Fruit fly (Drosophila melanogaster): Measurements from ENCODE around the gene pll.

pll gene

DNA sequence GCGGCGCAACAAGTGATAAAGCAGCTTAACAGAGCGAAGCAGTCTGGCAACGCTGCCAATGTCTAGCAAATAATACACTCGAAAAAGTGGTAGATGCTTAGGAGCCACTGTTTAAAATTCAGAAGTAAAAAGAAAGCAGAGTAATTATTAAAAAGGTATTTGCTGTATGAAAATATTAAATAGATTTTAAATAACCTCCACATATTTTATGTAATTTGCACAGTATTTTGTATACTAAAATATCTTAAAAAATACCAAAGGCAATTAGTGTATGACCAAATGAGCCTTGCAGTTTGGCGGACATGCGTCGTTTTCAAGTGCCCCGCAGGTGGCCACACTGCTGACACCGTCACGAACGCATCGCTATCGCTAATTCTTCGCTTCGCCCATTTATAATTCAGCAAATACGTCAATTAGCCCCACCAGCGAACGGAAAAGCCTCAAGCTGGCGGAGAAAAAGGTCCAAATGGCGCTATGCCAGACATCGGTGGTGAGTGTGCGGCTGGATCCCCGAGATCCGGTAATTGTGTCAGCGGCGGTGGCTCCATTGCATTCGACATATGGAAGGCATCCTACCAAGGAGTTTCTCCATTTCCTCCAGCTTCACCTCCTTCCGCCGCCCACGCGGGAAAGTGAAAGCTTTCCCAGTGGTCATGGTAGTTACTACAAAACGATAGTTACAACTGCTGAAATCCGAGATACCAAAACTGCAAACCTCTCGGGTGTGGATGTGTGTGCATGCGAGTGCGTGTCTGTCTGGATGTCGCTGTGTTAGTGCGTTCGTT is at the start of gene pll (continued):
- TF ChIP-seq CG18619 (GFP tag; optimal IDR thresholded peaks at IDR 0.05) = peak; percentile 68
- TF ChIP-seq crp (GFP tag; optimal IDR thresholded peaks at IDR 0.05) = peak in 1 of 2 experiments; percentile 36
- TF ChIP-seq NC2α (GFP tag; optimal IDR thresholded peaks at IDR 0.05) = no peak
- TF ChIP-seq Dek (tag; optimal IDR thresholded peaks at IDR 0.05) = peak; percentile 78
- TF ChIP-seq amos (GFP tag; IDR thresholded peaks at IDR 0.05; ENCODE audit: partially characterized antibody) = peak; percentile 50; the same call in 1 of the 2 replicates
- TF ChIP-seq Ets97D (GFP tag; optimal IDR thresholded peaks at IDR 0.05) = peak; percentile 84
- TF ChIP-seq YL-1 (GFP tag; optimal IDR thresholded peaks at IDR 0.05) = peak; percentile 74
- TF ChIP-seq Rfx (GFP tag; IDR thresholded peaks at IDR 0.05) = peak; percentile 93
- TF ChIP-seq CG14050 (GFP tag; IDR thresholded peaks at IDR 0.05) = peak; percentile 68
- TF ChIP-seq CG10543 (GFP tag; optimal IDR thresholded peaks at IDR 0.05) = peak; percentile 41
- TF ChIP-seq Hmr (GFP tag; optimal IDR thresholded peaks at IDR 0.05) = peak; percentile 88
- TF ChIP-seq CG32532 (GFP tag; IDR thresholded peaks at IDR 0.05) = peak; percentile 93
- no peak for TF ChIP-seq cato (GFP tag; optimal IDR thresholded peaks at IDR 0.05; ENCODE audit: borderline replicate concordance)
- TF ChIP-seq al (GFP tag; IDR thresholded peaks at IDR 0.05) = peak; percentile 83
- TF ChIP-seq CG13424 (tag; optimal IDR thresholded peaks at IDR 0.05) = peak; percentile 84
- TF ChIP-seq odd (GFP tag; optimal IDR thresholded peaks at IDR 0.05) = no peak
- TF ChIP-seq croc (GFP tag; conservative IDR thresholded peaks at IDR 0.05) = peak; percentile 55
- peak; percentile 17 for TF ChIP-seq org-1 (GFP tag; optimal IDR thresholded peaks at IDR 0.05)
- TF ChIP-seq maf-S (GFP tag; optimal IDR thresholded peaks at IDR 0.05) = peak; percentile 74
- TF ChIP-seq sc (optimal IDR thresholded peaks at IDR 0.05) = no peak
- TF ChIP-seq sc (GFP tag; optimal IDR thresholded peaks at IDR 0.05) = peak; percentile 30
- TF ChIP-seq ken (GFP tag; IDR thresholded peaks at IDR 0.05) = peak; percentile 86
- TF ChIP-seq wor (GFP tag; IDR thresholded peaks at IDR 0.05) = peak; percentile 75
- peak; percentile 28 for TF ChIP-seq Jarid2 (GFP tag; optimal IDR thresholded peaks at IDR 0.05)
- peak; percentile 55; the same call in 1 of the 2 replicates for TF ChIP-seq sens-2 (GFP tag; IDR thresholded peaks at IDR 0.05)
- peak; percentile 32 for TF ChIP-seq CG1647 (GFP tag; optimal IDR thresholded peaks at IDR 0.05)
- no peak for TF ChIP-seq Dip2 (GFP tag; IDR thresholded peaks at IDR 0.05)
- TF ChIP-seq HLH3B (GFP tag; IDR thresholded peaks at IDR 0.05) = peak; percentile 89
- TF ChIP-seq phol (tag; optimal IDR thresholded peaks at IDR 0.05) = peak; percentile 84
- no peak for TF ChIP-seq CG8290 (GFP tag; optimal IDR thresholded peaks at IDR 0.05)
- TF ChIP-seq CG8290 (tag; optimal IDR thresholded peaks at IDR 0.05) = no peak
- TF ChIP-seq CG12236 (GFP tag; optimal IDR thresholded peaks at IDR 0.05) = peak; percentile 35
- TF ChIP-seq Bdp1 (GFP tag; optimal IDR thresholded peaks at IDR 0.05) = peak; percentile 25
- no peak for TF ChIP-seq aop (GFP tag; IDR thresholded peaks at IDR 0.05)
- peak; percentile 91 for TF ChIP-seq CG17328 (GFP tag; IDR thresholded peaks at IDR 0.05)
- peak; percentile 77; the same call in 1 of the 2 replicates for TF ChIP-seq CG11085 (GFP tag; IDR thresholded peaks at IDR 0.05)
- peak; percentile 71 for TF ChIP-seq CG33213 (GFP tag; optimal IDR thresholded peaks at IDR 0.05)
- TF ChIP-seq pfk (GFP tag; optimal IDR thresholded peaks at IDR 0.05) = no peak
- no peak for TF ChIP-seq br (optimal IDR thresholded peaks at IDR 0.05)
- peak; percentile 5; the same call in 1 of the 2 replicates for TF ChIP-seq danr (GFP tag; IDR thresholded peaks at IDR 0.05)
- TF ChIP-seq CG4707 (GFP tag; optimal IDR thresholded peaks at IDR 0.05) = no peak
- TF ChIP-seq Sox100B (GFP tag; optimal IDR thresholded peaks at IDR 0.05) = no peak
- peak; percentile 68 for TF ChIP-seq Mad (GFP tag; optimal IDR thresholded peaks at IDR 0.05)
- TF ChIP-seq CG1529 (GFP tag; optimal IDR thresholded peaks at IDR 0.05) = no peak
- TF ChIP-seq vvl (GFP tag; IDR thresholded peaks at IDR 0.05) = peak; percentile 93
- peak; percentile 96 for TF ChIP-seq CG9797 (GFP tag; optimal IDR thresholded peaks at IDR 0.05)
- peak; percentile 87 for TF ChIP-seq Xbp1 (GFP tag; optimal IDR thresholded peaks at IDR 0.05)
- TF ChIP-seq NC2β (GFP tag; optimal IDR thresholded peaks at IDR 0.05) = peak; percentile 53
- peak; percentile 94 for TF ChIP-seq gfzf (GFP tag; optimal IDR thresholded peaks at IDR 0.05)
- TF ChIP-seq CG34224 (GFP tag; IDR thresholded peaks at IDR 0.05; ENCODE audit: partially characterized antibody) = no peak

All from whole organism, embryonic.